Worm (Caenorhabditis elegans) whole organism, late embryonic: Measurements from ENCODE around the gene blos-4.
A peak's percentile ranks its signal among the peaks of the same experiment; 100 is the strongest.

Experiments
- K02D7.2 ChIP-seq: sonication (generic microtip); optimal IDR thresholded peaks from 2 replicates; lab custom pipeline; 2017; ENCODE audit warnings: mild to moderate bottlenecking, missing genetic modification characterization, missing compliant biosample characterization
- K09A11.1 ChIP-seq: sonication (generic microtip); optimal IDR thresholded peaks from 2 replicates; lab custom pipeline; 2017; ENCODE audit warnings: antibody characterized with exemption, mild to moderate bottlenecking, missing genetic modification characterization, missing compliant biosample characterization; ENCODE audit not compliant: insufficient read depth
- ahr-1 ChIP-seq: sonication (generic microtip); optimal IDR thresholded peaks from 2 replicates; lab custom pipeline; 2016; ENCODE audit warnings: missing genetic modification characterization, missing compliant biosample characterization
- ceh-18 ChIP-seq: sonication (generic microtip); optimal IDR thresholded peaks from 2 replicates; lab custom pipeline; 2016; ENCODE audit warnings: missing genetic modification characterization, missing compliant biosample characterization
- ceh-9 ChIP-seq: sonication (generic microtip); optimal IDR thresholded peaks from 2 replicates; lab custom pipeline; 2016; ENCODE audit warnings: mild to moderate bottlenecking, missing genetic modification characterization, inconsistent platforms, missing compliant biosample characterization
- elt-2 ChIP-seq: sonication (generic microtip); optimal IDR thresholded peaks from 2 replicates; lab custom pipeline; 2016; ENCODE audit warnings: missing genetic modification reagents, missing genetic modification characterization, missing compliant biosample characterization
- fkh-10 ChIP-seq: fragments of 150-350 bp; optimal IDR thresholded peaks from 2 replicates; lab custom pipeline; 2014; ENCODE audit warnings: missing biosample characterization, missing genetic modification reagents, missing genetic modification characterization
- lin-11 ChIP-seq: fragments of 200-800 bp; sonication (Bioruptor generic); optimal IDR thresholded peaks from 2 replicates; lab custom pipeline; 2018; ENCODE audit warnings: mild to moderate bottlenecking, missing genetic modification characterization, missing compliant biosample characterization
- mec-3 ChIP-seq: sonication (generic microtip); optimal IDR thresholded peaks from 2 replicates; lab custom pipeline; 2016; ENCODE audit warnings: borderline replicate concordance, missing genetic modification characterization, missing compliant biosample characterization
- nfya-1 ChIP-seq: sonication (generic microtip); optimal IDR thresholded peaks from 2 replicates; lab custom pipeline; 2017; ENCODE audit warnings: missing genetic modification characterization, mild to moderate bottlenecking, missing compliant biosample characterization, antibody characterized with exemption, moderate library complexity
- ref-2 ChIP-seq: sonication (generic microtip); optimal IDR thresholded peaks from 2 replicates; lab custom pipeline; 2016; ENCODE audit warnings: missing genetic modification characterization, missing compliant biosample characterization
- sox-4 ChIP-seq: sonication (generic microtip); optimal IDR thresholded peaks from 2 replicates; lab custom pipeline; 2017; ENCODE audit warnings: mild to moderate bottlenecking, missing genetic modification characterization, inconsistent platforms, missing compliant biosample characterization

DNA sequence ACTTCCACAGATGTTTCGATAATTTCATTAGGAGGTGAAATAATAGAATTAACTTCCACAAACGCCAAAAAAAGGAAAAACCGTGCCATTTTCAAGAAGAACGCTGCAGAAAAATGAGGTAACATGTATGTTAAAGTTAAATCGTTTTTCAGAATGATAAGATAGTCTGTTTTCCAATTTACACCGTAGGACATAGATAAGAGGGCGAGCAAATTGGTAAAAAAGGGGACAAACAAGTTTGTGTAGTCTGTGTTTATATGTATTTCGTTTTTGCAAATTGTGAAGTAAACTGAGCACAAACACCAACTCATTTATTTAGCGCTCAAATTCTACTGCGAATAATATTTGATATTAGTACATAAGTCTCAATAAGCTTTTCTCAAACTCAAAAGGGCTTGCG, 14.8 kb downstream of the blos-4 start, which contains the start of gene F13H8.11:
- TF ChIP-seq ceh-18 (tag; lab: Kevin White, UChicago) (no peak), K02D7.2 (tag; lab: Kevin White, UChicago) (no peak), sox-4 (no peak), lin-11 (no peak), ceh-9 (tag; lab: Kevin White, UChicago) (no peak), nfya-1 (tag; lab: Kevin White, UChicago) (no peak), fkh-10 (GFP tag; lab: Kevin White, UChicago) (no peak), K09A11.1 (tag; lab: Kevin White, UChicago) (no peak), ref-2 (tag; lab: Kevin White, UChicago) (no peak), elt-2 (tag; lab: Kevin White, UChicago) (peak; percentile 10), ahr-1 (no peak), mec-3 (tag; lab: Kevin White, UChicago) (no peak)
